Fruit fly (Drosophila melanogaster) whole organism, embryonic: ENCODE data around the gene Aps.

Experiments
- BEAF-32 ChIP-seq: fragments of 200-800 bp; sonication (Bioruptor generic); optimal IDR thresholded peaks from 3 replicates; lab custom pipeline; 2017; ENCODE audit warnings: missing biosample characterization, missing genetic modification characterization, mild to moderate bottlenecking, moderate library complexity, missing genetic modification reagents
- CG12104 ChIP-seq: fragments of 200-800 bp; sonication (Bioruptor generic); optimal IDR thresholded peaks from 3 replicates; lab custom pipeline; 2016; ENCODE audit warnings: missing biosample characterization, missing genetic modification characterization
- CG12219 ChIP-seq: fragments of 200-800 bp; sonication (Bioruptor generic); optimal IDR thresholded peaks from 3 replicates; lab custom pipeline; 2018; ENCODE audit warnings: missing biosample characterization, mild to moderate bottlenecking, missing genetic modification characterization
- CG15073 ChIP-seq: fragments of 200-800 bp; sonication (Bioruptor generic); optimal IDR thresholded peaks from 2 replicates; lab custom pipeline; 2016; ENCODE audit warnings: missing biosample characterization, missing genetic modification characterization
- CG17829 ChIP-seq: fragments of 200-800 bp; optimal IDR thresholded peaks from 2 replicates; lab custom pipeline; 2019; ENCODE audit warnings: missing biosample characterization, mild to moderate bottlenecking, missing genetic modification characterization, moderate library complexity
- CG18262 ChIP-seq: fragments of 200-800 bp; optimal IDR thresholded peaks from 3 replicates; lab custom pipeline; 2019; ENCODE audit warnings: missing biosample characterization, mild to moderate bottlenecking, missing genetic modification characterization, moderate library complexity
- CG2129 ChIP-seq: fragments of 200-800 bp; sonication (Bioruptor generic); IDR thresholded peaks from 2 replicates; pipeline ENCODE4 v1.3.6; 2022; ENCODE audit warnings: missing biosample characterization, missing genetic modification characterization; ENCODE audit not compliant: partially characterized antibody
- CG2712 ChIP-seq: fragments of 200-800 bp; optimal IDR thresholded peaks from 3 replicates; lab custom pipeline; 2019; ENCODE audit warnings: missing biosample characterization, mild to moderate bottlenecking, missing genetic modification characterization, moderate library complexity
- CG33213 ChIP-seq: fragments of 200-800 bp; sonication (Bioruptor generic); optimal IDR thresholded peaks from 3 replicates; lab custom pipeline; 2016; ENCODE audit warnings: missing biosample characterization, missing genetic modification characterization
- CG3407 ChIP-seq: fragments of 200-800 bp; sonication (Bioruptor generic); optimal IDR thresholded peaks from 2 replicates; lab custom pipeline; 2018; ENCODE audit warnings: missing biosample characterization, mild to moderate bottlenecking, missing genetic modification characterization
- CG3726 ChIP-seq: fragments of 200-800 bp; sonication (Bioruptor generic); IDR thresholded peaks from 3 replicates; pipeline ENCODE4, ENCODE4 v1.3.6; 2022; ENCODE audit warnings: missing biosample characterization, missing genetic modification characterization
- CG4282 ChIP-seq: fragments of 200-800 bp; sonication (Bioruptor generic); optimal IDR thresholded peaks from 2 replicates; lab custom pipeline; 2016; ENCODE audit warnings: missing biosample characterization, missing genetic modification characterization
- CG4360 ChIP-seq: fragments of 200-800 bp; sonication (Bioruptor generic); IDR thresholded peaks from 2 replicates; pipeline ENCODE4 v1.3.6; 2022; ENCODE audit warnings: missing biosample characterization, missing genetic modification characterization
- CG4404 ChIP-seq: fragments of 200-800 bp; sonication (Bioruptor generic); IDR thresholded peaks from 2 replicates; pipeline ENCODE4 v1.3.6; 2022; ENCODE audit warnings: missing biosample characterization, missing genetic modification characterization
- CG4707 ChIP-seq: fragments of 200-800 bp; sonication (Bioruptor generic); optimal IDR thresholded peaks from 2 replicates; lab custom pipeline; 2018; ENCODE audit warnings: missing biosample characterization, mild to moderate bottlenecking, missing genetic modification characterization, moderate library complexity
- CG6254 ChIP-seq: fragments of 200-800 bp; sonication (Bioruptor generic); optimal IDR thresholded peaks from 3 replicates; lab custom pipeline; 2017; ENCODE audit warnings: mild to moderate bottlenecking, missing biosample characterization, missing genetic modification reagents, missing genetic modification characterization
- CG7839 ChIP-seq: fragments of 200-800 bp; sonication (Bioruptor generic); optimal IDR thresholded peaks from 3 replicates; lab custom pipeline; 2018; ENCODE audit warnings: missing biosample characterization, mild to moderate bottlenecking, missing genetic modification characterization, moderate library complexity
- CG8924 ChIP-seq: fragments of 200-800 bp; optimal IDR thresholded peaks from 3 replicates; lab custom pipeline; 2019; ENCODE audit warnings: missing biosample characterization, mild to moderate bottlenecking, missing genetic modification characterization, moderate library complexity
- D19A ChIP-seq: fragments of 200-800 bp; optimal IDR thresholded peaks from 3 replicates; lab custom pipeline; 2019; ENCODE audit warnings: missing biosample characterization, mild to moderate bottlenecking, missing genetic modification characterization, moderate library complexity
- Dbx ChIP-seq: fragments of 200-800 bp; sonication (Bioruptor generic); IDR thresholded peaks from 3 replicates; pipeline ENCODE4 v1.3.6; 2022; ENCODE audit warnings: missing biosample characterization, missing genetic modification characterization
- Dref ChIP-seq: fragments of 200-800 bp; sonication (Bioruptor generic); IDR thresholded peaks from 2 replicates; pipeline ENCODE4 v1.3.6; 2022; ENCODE audit warnings: missing biosample characterization, missing genetic modification characterization
- E2f2 ChIP-seq: fragments of 200-800 bp; sonication (Bioruptor generic); IDR thresholded peaks from 2 replicates; pipeline ENCODE4 v1.3.6; 2022; ENCODE audit warnings: missing biosample characterization, missing genetic modification characterization
- Fer1 ChIP-seq: fragments of 200-800 bp; sonication (Bioruptor generic); optimal IDR thresholded peaks from 2 replicates; lab custom pipeline; 2017; ENCODE audit warnings: missing biosample characterization, mild to moderate bottlenecking, missing genetic modification characterization
- Hsf ChIP-seq: fragments of 200-800 bp; sonication (Bioruptor generic); optimal IDR thresholded peaks from 3 replicates; lab custom pipeline; 2016; ENCODE audit warnings: missing biosample characterization, missing genetic modification characterization
- MBD-R2 ChIP-seq: fragments of 200-800 bp; sonication (Bioruptor generic); IDR thresholded peaks from 2 replicates; pipeline ENCODE4 v1.3.6; 2022; ENCODE audit warnings: missing biosample characterization, missing genetic modification characterization
- Rfx ChIP-seq: fragments of 200-800 bp; sonication (Bioruptor generic); IDR thresholded peaks from 2 replicates; pipeline ENCODE4 v1.3.6; 2022; ENCODE audit warnings: missing biosample characterization, missing genetic modification characterization
- Spps ChIP-seq: fragments of 200-800 bp; sonication (Bioruptor generic); optimal IDR thresholded peaks from 2 replicates; lab custom pipeline; 2018; ENCODE audit warnings: missing biosample characterization, mild to moderate bottlenecking, missing genetic modification characterization
- Ssrp ChIP-seq: fragments of 200-800 bp; sonication (Bioruptor generic); optimal IDR thresholded peaks from 2 replicates; lab custom pipeline; 2018; ENCODE audit warnings: missing biosample characterization, mild to moderate bottlenecking, missing genetic modification characterization, moderate library complexity
- Taf1 ChIP-seq: fragments of 200-800 bp; sonication (Bioruptor generic); IDR thresholded peaks from 2 replicates; pipeline ENCODE4 v1.3.6; 2022; ENCODE audit warnings: missing biosample characterization, missing genetic modification characterization
- ap ChIP-seq: fragments of 200-800 bp; sonication (Bioruptor generic); IDR thresholded peaks from 2 replicates; pipeline ENCODE4 v1.3.6; 2022; ENCODE audit warnings: missing biosample characterization, missing genetic modification characterization
- dm ChIP-seq: fragments of 200-800 bp; sonication (Bioruptor generic); optimal IDR thresholded peaks from 3 replicates; lab custom pipeline; 2016; ENCODE audit warnings: missing biosample characterization, missing genetic modification characterization
- gem ChIP-seq: fragments of 200-800 bp; sonication (Bioruptor generic); optimal IDR thresholded peaks from 2 replicates; lab custom pipeline; 2019; ENCODE audit warnings: missing biosample characterization, mild to moderate bottlenecking, missing genetic modification characterization, moderate library complexity
- h ChIP-seq: fragments of >200 bp; optimal IDR thresholded peaks from 2 replicates; lab custom pipeline; 2017
- hbn ChIP-seq: fragments of 200-800 bp; sonication (Bioruptor generic); IDR thresholded peaks from 2 replicates; pipeline ENCODE4 v1.3.6; 2022; ENCODE audit warnings: missing biosample characterization, missing genetic modification characterization; ENCODE audit not compliant: partially characterized antibody
- jing ChIP-seq: fragments of 200-800 bp; sonication (Bioruptor generic); optimal IDR thresholded peaks from 2 replicates; lab custom pipeline; 2018; ENCODE audit warnings: missing biosample characterization, mild to moderate bottlenecking, missing genetic modification characterization
- mam ChIP-seq: fragments of 200-800 bp; sonication (Bioruptor generic); optimal IDR thresholded peaks from 3 replicates; lab custom pipeline; 2016; ENCODE audit warnings: missing biosample characterization, missing genetic modification characterization
- pan ChIP-seq, 4 experiments: fragments of >200 bp in 3 of 4; fragments of 200-800 bp in 1 of 4; sonication (Bioruptor generic) in 1 of 4; optimal IDR thresholded peaks in 3 of 4; IDR thresholded peaks in 1 of 4; 2 replicates each; pipeline versions ENCODE4 v1.3.6 to Lab custom; 2017 to 2022; ENCODE audit warnings: missing biosample characterization in 2 of 4, missing genetic modification characterization in 2 of 4, mixed read lengths in 1 of 4
- pb ChIP-seq: fragments of 200-800 bp; sonication (Bioruptor generic); optimal IDR thresholded peaks from 3 replicates; lab custom pipeline; 2016; ENCODE audit warnings: missing biosample characterization, missing genetic modification characterization
- phol ChIP-seq: fragments of 200-800 bp; sonication (Bioruptor generic); optimal IDR thresholded peaks from 3 replicates; lab custom pipeline; 2018; ENCODE audit warnings: missing biosample characterization, mild to moderate bottlenecking, missing genetic modification characterization, moderate library complexity
- pzg ChIP-seq: fragments of 200-800 bp; sonication (Bioruptor generic); optimal IDR thresholded peaks from 3 replicates; lab custom pipeline; 2018; ENCODE audit warnings: missing biosample characterization, mild to moderate bottlenecking, missing genetic modification characterization, moderate library complexity
- so ChIP-seq: fragments of 200-800 bp; sonication (Bioruptor generic); IDR thresholded peaks from 3 replicates; pipeline ENCODE4 v1.3.6; 2022; ENCODE audit warnings: missing biosample characterization, missing genetic modification characterization
- sob ChIP-seq: fragments of 200-800 bp; sonication (Bioruptor generic); IDR thresholded peaks from 2 replicates; pipeline ENCODE4 v1.3.6; 2022; ENCODE audit warnings: missing biosample characterization, missing genetic modification characterization
- sug ChIP-seq: fragments of 200-800 bp; optimal IDR thresholded peaks from 2 replicates; lab custom pipeline; 2019; ENCODE audit warnings: missing biosample characterization, mild to moderate bottlenecking, missing genetic modification characterization, moderate library complexity
- toy ChIP-seq: fragments of 200-800 bp; sonication (Bioruptor generic); IDR thresholded peaks from 2 replicates; pipeline ENCODE4 v1.3.6; 2022; ENCODE audit warnings: missing biosample characterization, missing genetic modification characterization
- ttk ChIP-seq: fragments of 200-800 bp; sonication (Bioruptor generic); IDR thresholded peaks from 2 replicates; pipeline ENCODE4 v2.1.2; 2022; ENCODE audit warnings: missing biosample characterization, missing genetic modification characterization
- vvl ChIP-seq: fragments of 200-800 bp; sonication (Bioruptor generic); IDR thresholded peaks from 2 replicates; pipeline ENCODE4 v1.3.6; 2022; ENCODE audit warnings: missing biosample characterization, missing genetic modification characterization
- zen ChIP-seq: fragments of 200-800 bp; sonication (Bioruptor generic); optimal IDR thresholded peaks from 3 replicates; lab custom pipeline; 2018; ENCODE audit warnings: missing biosample characterization, mild to moderate bottlenecking, missing genetic modification characterization, moderate library complexity
- zf30C ChIP-seq: fragments of 200-800 bp; sonication (Bioruptor generic); optimal IDR thresholded peaks from 3 replicates; lab custom pipeline; 2018; ENCODE audit warnings: missing biosample characterization, mild to moderate bottlenecking, missing genetic modification characterization

Aps gene

DNA sequence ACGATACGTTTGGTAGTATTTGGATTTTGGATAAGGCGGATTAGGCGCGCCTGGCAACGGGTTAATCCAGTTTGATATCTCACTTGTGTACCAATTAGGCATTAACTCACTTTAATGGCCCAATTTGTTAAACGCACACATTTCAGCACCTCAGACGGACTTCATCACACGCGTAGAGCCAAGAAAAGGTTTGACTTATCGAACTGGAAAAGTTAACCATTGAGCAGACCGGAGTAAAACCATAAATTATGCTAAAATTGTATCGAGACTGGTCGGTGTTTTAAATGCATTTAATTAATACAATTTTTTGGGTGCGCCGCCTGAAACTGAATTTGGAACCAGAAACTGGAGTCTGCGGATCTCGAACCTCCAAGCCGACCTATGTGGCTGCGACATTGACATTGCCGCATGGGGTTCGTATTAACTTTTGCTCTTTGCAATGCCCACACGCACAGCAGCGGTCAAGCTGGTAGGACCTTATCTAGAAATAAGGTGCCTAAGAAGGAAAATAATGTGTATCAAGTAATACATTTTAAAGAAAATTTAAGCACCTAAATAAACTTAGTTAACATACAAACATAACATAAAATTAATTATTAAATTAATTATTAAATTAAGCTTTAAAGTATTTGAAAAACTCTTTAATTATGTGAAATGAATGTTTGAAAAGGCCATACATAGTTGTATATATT lies 9.8 kb downstream of the Aps start (continued):
- peak; percentile 26 for TF ChIP-seq CG7839
- TF ChIP-seq toy (GFP tag; lab: Robert Waterston, UW): no peak
- no peak for TF ChIP-seq hbn
- no peak for TF ChIP-seq zf30C (GFP tag; lab: Kevin White, UChicago)
- no peak for TF ChIP-seq CG33213
- TF ChIP-seq Hsf: no peak
- TF ChIP-seq D19A: peak; percentile 2
- TF ChIP-seq Taf1 (GFP tag; lab: Robert Waterston, UW): no peak
- no peak for TF ChIP-seq Rfx (GFP tag; lab: Robert Waterston, UW)
- TF ChIP-seq CG3726 (GFP tag; lab: Robert Waterston, UW): no peak
- no peak for TF ChIP-seq CG4282 (GFP tag; lab: Kevin White, UChicago)
- peak; percentile 57 for TF ChIP-seq gem (tag; lab: Kevin White, UChicago)
- TF ChIP-seq CG12219 (GFP tag; lab: Kevin White, UChicago): no peak
- TF ChIP-seq jing: no peak
- no peak for TF ChIP-seq CG12104 (GFP tag; lab: Kevin White, UChicago)
- TF ChIP-seq CG4707 (GFP tag; lab: Kevin White, UChicago): no peak
- no peak for TF ChIP-seq mam
- no peak for TF ChIP-seq sob (GFP tag; lab: Robert Waterston, UW)
- TF ChIP-seq CG2129: no peak
- TF ChIP-seq CG2712 (tag; lab: Kevin White, UChicago): peak; percentile 36
- TF ChIP-seq CG8924 (tag; lab: Kevin White, UChicago): peak; percentile 24
- no peak for TF ChIP-seq pan (optimal IDR thresholded peaks at IDR 0.05; lab: Kevin White, UChicago)
- peak in 1 of 2 experiments; percentile 26 for TF ChIP-seq pan (GFP tag; optimal IDR thresholded peaks at IDR 0.05 in 1 of 2, IDR thresholded peaks at IDR 0.05 in 1 of 2)
- no peak for TF ChIP-seq zen (tag; lab: Kevin White, UChicago)
- TF ChIP-seq CG4404 (GFP tag; lab: Robert Waterston, UW): no peak
- no peak for TF ChIP-seq Ssrp
- no peak for TF ChIP-seq so (GFP tag; lab: Robert Waterston, UW)
- no peak for TF ChIP-seq E2f2
- TF ChIP-seq CG3407 (GFP tag; lab: Kevin White, UChicago): no peak
- TF ChIP-seq Dbx (GFP tag; lab: Robert Waterston, UW): no peak
- TF ChIP-seq CG6254 (GFP tag; lab: Kevin White, UChicago): no peak
- TF ChIP-seq pb (GFP tag; lab: Kevin White, UChicago): no peak
- peak; percentile 53; the same call in 1 of the 2 replicates for TF ChIP-seq vvl

DNA sequence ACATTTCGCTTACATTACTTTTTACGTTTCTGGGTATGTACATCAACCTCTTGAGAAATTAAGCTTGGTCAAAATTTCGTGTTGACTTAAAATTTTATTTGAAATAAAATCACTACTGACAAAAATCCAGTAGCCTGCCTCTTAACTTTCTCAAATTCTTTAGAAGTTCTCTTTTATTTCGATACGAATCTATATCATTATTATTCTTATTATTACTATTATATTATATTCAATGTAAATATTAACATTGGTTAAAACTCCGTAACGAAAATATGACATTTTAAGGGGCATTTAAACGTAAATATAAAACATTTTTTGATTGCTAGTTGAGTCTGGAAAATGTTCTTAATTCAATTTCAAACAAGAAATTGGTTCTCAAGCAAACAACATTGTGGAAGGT lies 12.6 kb downstream of the Aps start, which contains the start of gene OXA1L:
OXA1L (minus strand) TSS at position 101 of the 400 bp plus-strand sequence.
- TF ChIP-seq CG15073 (GFP tag; lab: Kevin White, UChicago): no peak
- no peak for TF ChIP-seq BEAF-32 (GFP tag; lab: Kevin White, UChicago)
- TF ChIP-seq CG18262 (tag; lab: Kevin White, UChicago): no peak
- no peak for TF ChIP-seq Fer1 (GFP tag; lab: Kevin White, UChicago)

DNA sequence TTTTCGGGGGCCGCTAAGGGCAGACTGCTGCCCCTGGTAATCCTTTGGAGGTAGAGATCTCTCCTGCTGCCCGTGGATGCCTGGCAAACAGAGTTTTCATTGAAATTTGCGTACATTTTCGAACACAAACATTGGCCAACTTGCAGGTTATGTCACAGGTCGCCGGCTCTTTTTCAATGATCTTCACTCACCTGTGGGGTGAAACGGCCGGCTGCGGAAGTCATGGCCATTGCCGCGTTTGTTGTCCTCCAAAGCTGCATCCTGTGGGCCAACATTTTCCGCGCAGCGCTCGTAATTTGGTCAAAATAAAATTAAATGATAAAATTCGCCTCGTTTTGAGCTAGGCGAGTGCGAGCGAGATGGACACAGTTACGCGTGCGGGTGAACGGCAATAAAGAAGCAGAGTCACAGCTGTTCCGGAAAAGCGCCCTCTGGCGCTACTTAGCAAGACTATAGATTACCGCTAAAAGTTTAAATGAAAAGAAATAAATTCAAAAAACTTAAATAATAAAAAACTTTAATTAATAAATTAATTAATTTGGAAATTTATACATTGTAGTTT lies 13.1 kb downstream of the Aps start:
- no peak for TF ChIP-seq CG4360 (GFP tag; lab: Robert Waterston, UW)
- TF ChIP-seq dm (GFP tag; lab: Kevin White, UChicago): peak; percentile 20
- 0 out of 3 replicates have a peak, but pooled peaks have one; percentile 41 for TF ChIP-seq Dbx (GFP tag; lab: Robert Waterston, UW)
- no peak for TF ChIP-seq h (lab: Kevin White, UChicago)
- peak; percentile 93 for TF ChIP-seq MBD-R2 (GFP tag; lab: Robert Waterston, UW)
- TF ChIP-seq Spps (tag; lab: Kevin White, UChicago): no peak
- TF ChIP-seq ap (GFP tag; lab: Robert Waterston, UW): no peak
- peak; percentile 38; the same call in 1 of the 2 replicates for TF ChIP-seq Rfx (GFP tag; lab: Robert Waterston, UW)
- TF ChIP-seq CG17829 (tag; lab: Kevin White, UChicago): peak; percentile 22
- no peak for TF ChIP-seq ttk
- peak; percentile 72 for TF ChIP-seq pzg (GFP tag; lab: Kevin White, UChicago)
- TF ChIP-seq sug (tag; lab: Kevin White, UChicago): no peak
- no peak for TF ChIP-seq Dref (GFP tag; lab: Robert Waterston, UW)
- peak; percentile 12 for TF ChIP-seq phol (tag; lab: Kevin White, UChicago)
